Fruit fly (Drosophila melanogaster): ENCODE data around the gene p53.

DNA sequence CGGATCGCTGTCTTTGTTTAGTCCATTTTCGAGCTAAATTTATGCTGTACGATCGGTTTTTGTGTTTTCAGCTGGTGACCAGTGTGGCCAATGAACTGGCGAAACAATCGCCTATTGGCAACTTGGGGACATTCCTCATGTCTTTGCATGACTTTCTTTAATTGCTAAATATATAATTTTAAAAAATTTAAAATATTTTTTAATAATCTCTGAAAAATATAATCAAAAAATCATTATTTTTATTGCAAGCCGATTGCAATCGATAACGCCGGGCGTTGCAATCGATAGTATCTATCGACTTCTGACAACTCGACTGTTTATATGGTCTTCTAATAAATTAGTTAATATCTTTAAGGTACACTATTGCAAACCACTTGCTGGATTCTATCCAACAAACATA is 7.3 kb upstream of the p53 start, which contains the start of the genes sav and Ublcp1:
- TF ChIP-seq Fer3 (tag; optimal IDR thresholded peaks at IDR 0.05) = no peak
- peak; percentile 71 for TF ChIP-seq CG9797 (GFP tag; optimal IDR thresholded peaks at IDR 0.05)
- TF ChIP-seq fru (optimal IDR thresholded peaks at IDR 0.05) = no peak
- TF ChIP-seq Asciz (GFP tag; optimal IDR thresholded peaks at IDR 0.05) = no peak
